Fruit fly (Drosophila melanogaster): ENCODE data around the gene CG7573.

CG7573 gene

DNA sequence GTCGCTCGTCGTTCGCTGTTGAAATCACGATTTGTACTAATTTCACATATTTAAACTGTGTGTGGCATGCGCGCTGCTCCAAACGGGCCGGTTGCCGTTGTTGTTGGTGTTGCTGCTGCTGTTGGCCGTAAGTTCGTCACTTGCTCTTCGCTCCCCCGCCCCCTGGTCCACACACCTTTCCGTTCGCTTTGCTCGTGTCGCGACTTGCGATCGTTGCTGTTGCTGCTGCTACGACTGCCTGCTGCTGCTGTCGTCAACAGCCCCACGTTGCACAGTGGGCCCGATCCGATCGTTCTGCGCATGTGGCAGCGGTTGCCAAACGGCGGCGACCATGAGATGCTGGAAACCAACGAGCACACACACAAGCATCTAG is 15.8 kb upstream of the CG7573 start, which contains the start of gene Dyro (continued):
- TF ChIP-seq ewg (GFP tag; optimal IDR thresholded peaks at IDR 0.05) (no peak), CG31365 (tag; optimal IDR thresholded peaks at IDR 0.05) (no peak), twi (tag; optimal IDR thresholded peaks at IDR 0.05) (no peak), CG10462 (GFP tag; optimal IDR thresholded peaks at IDR 0.05) (no peak), Ssrp (tag; optimal IDR thresholded peaks at IDR 0.05) (no peak), E2f2 (GFP tag; IDR thresholded peaks at IDR 0.05) (no peak), zen2 (GFP tag; IDR thresholded peaks at IDR 0.05; ENCODE audit: partially characterized antibody) (no peak), amos (GFP tag; IDR thresholded peaks at IDR 0.05; ENCODE audit: partially characterized antibody) (peak; percentile 34; the same call in 1 of the 2 replicates), Blimp-1 (GFP tag; optimal IDR thresholded peaks at IDR 0.05) (no peak), cad (GFP tag; optimal IDR thresholded peaks at IDR 0.05) (no peak), tll (GFP tag; optimal IDR thresholded peaks at IDR 0.05) (no peak), br (optimal IDR thresholded peaks at IDR 0.05) (no peak), CG2129 (GFP tag; IDR thresholded peaks at IDR 0.05; ENCODE audit: partially characterized antibody) (no peak), kni (GFP tag; optimal IDR thresholded peaks at IDR 0.05) (no peak), CG4617 (GFP tag; optimal IDR thresholded peaks at IDR 0.05; ENCODE audit: borderline replicate concordance) (no peak), CG5245 (GFP tag; optimal IDR thresholded peaks at IDR 0.05) (no peak), Pdp1 (GFP tag; optimal IDR thresholded peaks at IDR 0.05) (no peak), CG6683 (GFP tag; optimal IDR thresholded peaks at IDR 0.05) (no peak), CG15073 (GFP tag; optimal IDR thresholded peaks at IDR 0.05) (no peak), otp (GFP tag; IDR thresholded peaks at IDR 0.05) (no peak), exex (tag; optimal IDR thresholded peaks at IDR 0.05) (no peak), Dbx (GFP tag; IDR thresholded peaks at IDR 0.05) (0 out of 3 replicates have a peak, but pooled peaks have one; percentile 17), bowl (GFP tag; IDR thresholded peaks at IDR 0.05) (peak; percentile 58; the same call in 1 of the 2 replicates), Jarid2 (GFP tag; optimal IDR thresholded peaks at IDR 0.05) (no peak), CG11696 (GFP tag; IDR thresholded peaks at IDR 0.05) (no peak), CG6689 (GFP tag; IDR thresholded peaks at IDR 0.05) (no peak), HmgD (GFP tag; optimal IDR thresholded peaks at IDR 0.05) (no peak), CG8944 (GFP tag; optimal IDR thresholded peaks at IDR 0.05) (no peak), H15 (GFP tag; IDR thresholded peaks at IDR 0.05) (no peak; the same call in 2 of the 3 replicates), sens (GFP tag) (no peak), sc (optimal IDR thresholded peaks at IDR 0.05) (no peak), sc (GFP tag; optimal IDR thresholded peaks at IDR 0.05) (no peak), Optix (GFP tag; IDR thresholded peaks at IDR 0.05) (peak; percentile 70; the same call in 2 of the 3 replicates), knrl (GFP tag; IDR thresholded peaks at IDR 0.05; ENCODE audit: partially characterized antibody) (no peak), fd96Cb (tag; optimal IDR thresholded peaks at IDR 0.05) (no peak), pnt (GFP tag; optimal IDR thresholded peaks at IDR 0.05) (no peak), CG17361 (GFP tag; IDR thresholded peaks at IDR 0.05) (no peak), D19B (GFP tag; optimal IDR thresholded peaks at IDR 0.05) (no peak), en (GFP tag; optimal IDR thresholded peaks at IDR 0.05) (no peak), run (tag; optimal IDR thresholded peaks at IDR 0.05) (no peak), CG31441 (GFP tag; IDR thresholded peaks at IDR 0.05) (no peak), CG14441 (GFP tag; IDR thresholded peaks at IDR 0.05) (peak; percentile 51), Max (GFP tag; optimal IDR thresholded peaks at IDR 0.05) (no peak), MBD-R2 (GFP tag; IDR thresholded peaks at IDR 0.05) (no peak), lbe (GFP tag; optimal IDR thresholded peaks at IDR 0.05) (no peak), Abd-B (GFP tag; optimal IDR thresholded peaks at IDR 0.05) (no peak), CG11723 (GFP tag; optimal IDR thresholded peaks at IDR 0.05) (no peak), CG2120 (GFP tag; optimal IDR thresholded peaks at IDR 0.05) (no peak), Deaf1 (tag; optimal IDR thresholded peaks at IDR 0.05) (peak; percentile 96), mam (GFP tag; optimal IDR thresholded peaks at IDR 0.05) (no peak), GATAe (GFP tag; conservative IDR thresholded peaks at IDR 0.05) (no peak), CG12744 (GFP tag; optimal IDR thresholded peaks at IDR 0.05) (no peak)

Data from whole organism, embryonic.